Fruit fly (Drosophila melanogaster): Measurements from ENCODE around the gene Saf6.

The Saf6 gene

DNA sequence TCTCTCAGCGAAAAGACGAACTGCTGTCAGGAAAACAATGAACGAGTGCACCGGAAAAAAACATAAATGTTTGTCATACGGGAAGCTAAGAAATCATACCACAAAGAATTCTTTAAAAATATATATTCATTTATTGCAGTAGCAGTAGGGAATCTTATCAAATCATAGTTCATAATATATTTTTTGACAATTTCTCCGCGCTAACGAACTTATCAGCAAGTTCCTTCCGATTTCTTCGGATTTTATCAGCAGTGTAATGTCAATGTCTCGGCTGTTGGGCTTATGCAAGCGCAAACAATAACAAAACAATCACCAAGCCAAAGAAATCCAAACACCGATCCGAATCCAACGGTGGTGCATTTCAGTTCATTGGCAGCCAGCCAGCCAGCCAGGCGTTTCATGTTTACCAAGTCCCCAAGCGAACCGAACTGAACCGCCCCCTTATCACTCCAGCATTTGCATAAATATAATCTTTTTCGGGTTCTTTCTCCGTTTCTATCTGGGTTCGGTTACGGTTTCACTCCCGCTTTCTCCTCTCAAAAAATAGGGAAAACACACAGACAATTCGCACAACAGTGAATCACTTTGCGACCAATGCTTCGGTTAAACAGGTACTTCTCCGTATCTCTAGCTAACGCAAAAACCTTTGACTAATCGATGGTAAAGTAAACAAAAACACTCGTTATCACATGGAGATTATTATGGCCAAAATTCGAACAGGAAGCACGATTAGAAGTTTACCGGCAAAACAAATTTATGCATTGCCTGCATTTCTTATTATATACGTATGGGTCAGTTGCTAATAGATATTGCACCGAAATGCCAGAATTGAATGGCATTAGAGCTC is 12.0 kb upstream of the Saf6 start (continued):
- TF ChIP-seq CG30020 (tag; optimal IDR thresholded peaks at IDR 0.05) (no peak), seq (GFP tag; IDR thresholded peaks at IDR 0.05) (0 out of 2 replicates have a peak, but pooled peaks have one; percentile 21), nerfin-1 (tag; optimal IDR thresholded peaks at IDR 0.05) (peak; percentile 33), CG10267 (tag; optimal IDR thresholded peaks at IDR 0.05) (peak; percentile 49), Hsf (GFP tag; optimal IDR thresholded peaks at IDR 0.05) (peak; percentile 50), lbe (GFP tag; optimal IDR thresholded peaks at IDR 0.05) (no peak), Optix (GFP tag; IDR thresholded peaks at IDR 0.05) (no peak), CG31441 (GFP tag; IDR thresholded peaks at IDR 0.05) (no peak), Atf-2 (GFP tag; optimal IDR thresholded peaks at IDR 0.05) (peak; percentile 47), insv (GFP tag; optimal IDR thresholded peaks at IDR 0.05) (no peak), maf-S (GFP tag; optimal IDR thresholded peaks at IDR 0.05) (no peak), H15 (GFP tag; IDR thresholded peaks at IDR 0.05) (0 out of 3 replicates have a peak, but pooled peaks have one; percentile 14), odd (GFP tag; optimal IDR thresholded peaks at IDR 0.05) (peak; percentile 29), dmrt99B (tag; optimal IDR thresholded peaks at IDR 0.05) (peak; percentile 70), CG14014 (GFP tag; IDR thresholded peaks at IDR 0.05) (no peak), abd-A (tag; optimal IDR thresholded peaks at IDR 0.05) (no peak), CG14860 (GFP tag; IDR thresholded peaks at IDR 0.05; ENCODE audit: partially characterized antibody) (no peak), CG30431 (GFP tag; optimal IDR thresholded peaks at IDR 0.05) (peak; percentile 6), Xrp1 (GFP tag; IDR thresholded peaks at IDR 0.05) (peak; percentile 60; the same call in 1 of the 2 replicates), zen (tag; optimal IDR thresholded peaks at IDR 0.05) (no peak), ems (GFP tag; optimal IDR thresholded peaks at IDR 0.05) (no peak), Max (GFP tag; optimal IDR thresholded peaks at IDR 0.05) (no peak), Taf1 (GFP tag; IDR thresholded peaks at IDR 0.05) (no peak), ash1 (GFP tag; optimal IDR thresholded peaks at IDR 0.05) (no peak), CG17802 (tag; optimal IDR thresholded peaks at IDR 0.05) (peak; percentile 16), Xbp1 (GFP tag; optimal IDR thresholded peaks at IDR 0.05) (peak; percentile 60), cwo (GFP tag; optimal IDR thresholded peaks at IDR 0.05) (peak; percentile 26), prd (optimal IDR thresholded peaks at IDR 0.05) (no peak), prd (GFP tag; IDR thresholded peaks at IDR 0.05) (peak; percentile 21; the same call in 1 of the 3 replicates), CG13123 (GFP tag; optimal IDR thresholded peaks at IDR 0.05) (no peak), CG8765 (GFP tag; IDR thresholded peaks at IDR 0.05) (no peak), fd64A (GFP tag; optimal IDR thresholded peaks at IDR 0.05) (peak; percentile 48), CG8924 (tag; optimal IDR thresholded peaks at IDR 0.05) (peak; percentile 59), CG1024 (GFP tag; IDR thresholded peaks at IDR 0.05) (no peak), CG1529 (GFP tag; optimal IDR thresholded peaks at IDR 0.05) (peak; percentile 65), org-1 (GFP tag; optimal IDR thresholded peaks at IDR 0.05) (peak; percentile 46), pros (GFP tag; optimal IDR thresholded peaks at IDR 0.05) (peak; percentile 17), CG1832 (GFP tag; optimal IDR thresholded peaks at IDR 0.05) (no peak), crp (GFP tag; optimal IDR thresholded peaks at IDR 0.05) (no peak), CG8359 (GFP tag; optimal IDR thresholded peaks at IDR 0.05; ENCODE audit: borderline replicate concordance) (no peak), CG8290 (GFP tag; optimal IDR thresholded peaks at IDR 0.05) (no peak), CG8290 (tag; optimal IDR thresholded peaks at IDR 0.05) (no peak), Rx (GFP tag; IDR thresholded peaks at IDR 0.05) (no peak), CG4730 (GFP tag; IDR thresholded peaks at IDR 0.05) (no peak), D (optimal IDR thresholded peaks at IDR 0.05) (no peak), D (GFP tag; optimal IDR thresholded peaks at IDR 0.05) (peak; percentile 62), B-H1 (GFP tag; IDR thresholded peaks at IDR 0.05) (no peak), CG15011 (GFP tag; optimal IDR thresholded peaks at IDR 0.05) (no peak), Stat92E (GFP tag; optimal IDR thresholded peaks at IDR 0.05) (no peak), CTCF (GFP tag; optimal IDR thresholded peaks at IDR 0.05) (no peak)
